Fruit fly (Drosophila melanogaster): ENCODE results near the gene CG43707.

- no peak for TF ChIP-seq usp (GFP tag; optimal IDR thresholded peaks at IDR 0.05)
- no peak for TF ChIP-seq psq (optimal IDR thresholded peaks at IDR 0.05)
- TF ChIP-seq EcR (GFP tag; optimal IDR thresholded peaks at IDR 0.05), result no peak
These were observed 27.4 kb downstream of the CG43707 start, which contains the start of gene CG31960 for dm6 chr2L:3784268-3784997.
